Fruit fly (Drosophila melanogaster) whole organism, wandering third instar larva: ENCODE measurements around the gene eIF1.
A peak's percentile ranks its signal among the peaks of the same experiment; 100 is the strongest.

Source experiments
- Abd-B ChIP-seq: fragments of >200 bp; optimal IDR thresholded peaks from 2 replicates; lab custom pipeline; 2017; ENCODE audit warnings: missing biosample characterization, missing genetic modification characterization
- CG32264 ChIP-seq: fragments of 200-800 bp; sonication (Bioruptor generic); optimal IDR thresholded peaks from 2 replicates; lab custom pipeline; 2016; ENCODE audit warnings: missing biosample characterization, missing genetic modification characterization
- CrebA ChIP-seq: fragments of 200-800 bp; sonication (Bioruptor generic); optimal IDR thresholded peaks from 2 replicates; lab custom pipeline; 2016; ENCODE audit warnings: missing biosample characterization, mild to moderate bottlenecking, missing genetic modification characterization, borderline replicate concordance
- Dfd ChIP-seq: fragments of >200 bp; optimal IDR thresholded peaks from 2 replicates; lab custom pipeline; 2017; ENCODE audit warnings: missing biosample characterization, missing genetic modification characterization
- Dif ChIP-seq: fragments of 200-275, 200-300 bp; sonication (Bioruptor generic); optimal IDR thresholded peaks from 2 replicates; lab custom pipeline; 2018; ENCODE audit warnings: missing biosample characterization, missing genetic modification characterization; ENCODE audit not compliant: partially characterized antibody
- GATAd ChIP-seq: sonication (Bioruptor generic); optimal IDR thresholded peaks from 2 replicates; lab custom pipeline; 2016; ENCODE audit warnings: missing biosample characterization, missing genetic modification characterization
- HLH106 ChIP-seq: fragments of 200-800 bp; optimal IDR thresholded peaks from 3 replicates; lab custom pipeline; 2019; ENCODE audit warnings: missing biosample characterization, mild to moderate bottlenecking, missing genetic modification characterization, moderate library complexity
- Hnf4 ChIP-seq: fragments of 200-800 bp; sonication (Bioruptor generic); optimal IDR thresholded peaks from 2 replicates; lab custom pipeline; 2016; ENCODE audit warnings: missing biosample characterization, mild to moderate bottlenecking, missing genetic modification characterization
- Hr83 ChIP-seq: fragments of 200-300 bp; sonication (Bioruptor generic); optimal IDR thresholded peaks from 2 replicates; lab custom pipeline; 2016; ENCODE audit warnings: missing biosample characterization, mild to moderate bottlenecking, missing genetic modification characterization, moderate library complexity; ENCODE audit not compliant: poor library complexity, severe bottlenecking
- Jra ChIP-seq: sonication (Bioruptor generic); optimal IDR thresholded peaks from 2 replicates; lab custom pipeline; 2016; ENCODE audit warnings: missing biosample characterization, missing genetic modification characterization
- Mio ChIP-seq: sonication (Bioruptor generic); optimal IDR thresholded peaks from 2 replicates; lab custom pipeline; 2016; ENCODE audit warnings: missing biosample characterization, missing genetic modification characterization
- Myc ChIP-seq: fragments of >200 bp; optimal IDR thresholded peaks from 2 replicates; lab custom pipeline; 2017
- N ChIP-seq: fragments of >200 bp; optimal IDR thresholded peaks from 2 replicates; lab custom pipeline; 2018; ENCODE audit warnings: missing biosample characterization, missing external identifiers, missing genetic modification characterization
- OdsH ChIP-seq: fragments of 200-800 bp; sonication (Bioruptor generic); optimal IDR thresholded peaks from 2 replicates; lab custom pipeline; 2016; ENCODE audit warnings: missing biosample characterization, mild to moderate bottlenecking, missing genetic modification characterization
- Rel ChIP-seq, 2 experiments: fragments of 200-800 bp; sonication (Bioruptor generic) in 1 of 2; optimal IDR thresholded peaks; 2 replicates in 1 of 2; 3 replicates in 1 of 2; lab custom pipeline; 2016 to 2019; ENCODE audit warnings: mild to moderate bottlenecking in 2 of 2, missing biosample characterization in 2 of 2, missing genetic modification characterization in 2 of 2, moderate library complexity in 1 of 2
- Sp1 ChIP-seq: fragments of 200-800 bp; sonication (Bioruptor generic); optimal IDR thresholded peaks from 3 replicates; lab custom pipeline; 2019; ENCODE audit warnings: missing biosample characterization, mild to moderate bottlenecking, missing genetic modification characterization, moderate library complexity
- Vsx2 ChIP-seq: fragments of 200-300, 225-300 bp; sonication (Bioruptor generic); optimal IDR thresholded peaks from 2 replicates; lab custom pipeline; 2018; ENCODE audit warnings: missing biosample characterization, missing genetic modification characterization; ENCODE audit not compliant: partially characterized antibody
- br ChIP-seq: fragments of 200-800 bp; sonication (Bioruptor generic); optimal IDR thresholded peaks from 2 replicates; lab custom pipeline; 2016; ENCODE audit warnings: missing biosample characterization, missing genetic modification characterization
- dl ChIP-seq, 2 experiments: fragments of 175-275, 200-275 bp in 1 of 2; fragments of 200-275 bp in 1 of 2; sonication (Bioruptor generic); optimal IDR thresholded peaks; lab custom pipeline; 2018; ENCODE audit warnings: mild to moderate bottlenecking in 2 of 2, missing biosample characterization in 2 of 2, missing genetic modification characterization in 2 of 2, moderate library complexity in 2 of 2; ENCODE audit not compliant: partially characterized antibody in 2 of 2, insufficient read depth in 1 of 2
- dmrt93B ChIP-seq: fragments of 200-800 bp; sonication (Bioruptor generic); optimal IDR thresholded peaks from 2 replicates; lab custom pipeline; 2018; ENCODE audit warnings: missing biosample characterization, mild to moderate bottlenecking, missing genetic modification characterization
- dsf ChIP-seq: sonication (Bioruptor generic); optimal IDR thresholded peaks from 2 replicates; lab custom pipeline; 2016; ENCODE audit warnings: missing biosample characterization, missing genetic modification characterization, borderline replicate concordance
- ey ChIP-seq: fragments of 200-800 bp; sonication (Bioruptor generic); optimal IDR thresholded peaks from 2 replicates; lab custom pipeline; 2016; ENCODE audit warnings: missing biosample characterization, missing genetic modification characterization
- foxo ChIP-seq, 2 experiments: fragments of 200-800 bp; sonication (Bioruptor generic); optimal IDR thresholded peaks; 2 replicates in 1 of 2; 3 replicates in 1 of 2; lab custom pipeline; 2016 to 2017; ENCODE audit warnings: missing biosample characterization in 2 of 2, missing genetic modification characterization in 2 of 2
- fru ChIP-seq: fragments of 200-800 bp; sonication (Bioruptor generic); optimal IDR thresholded peaks from 3 replicates; lab custom pipeline; 2016; ENCODE audit warnings: missing biosample characterization, mild to moderate bottlenecking, missing genetic modification characterization
- h ChIP-seq: fragments of 200-800 bp; sonication (Bioruptor generic); optimal IDR thresholded peaks from 3 replicates; lab custom pipeline; 2016; ENCODE audit warnings: missing biosample characterization, mild to moderate bottlenecking, missing genetic modification characterization
- jim ChIP-seq: fragments of 175-275, 200-325 bp; sonication (Bioruptor generic); optimal IDR thresholded peaks from 2 replicates; lab custom pipeline; 2016; ENCODE audit warnings: missing biosample characterization, mild to moderate bottlenecking, missing genetic modification characterization
- lola ChIP-seq: fragments of >200 bp; optimal IDR thresholded peaks from 2 replicates; lab custom pipeline; 2017; ENCODE audit warnings: missing biosample characterization, missing genetic modification characterization
- pan ChIP-seq: fragments of >200 bp; optimal IDR thresholded peaks from 2 replicates; lab custom pipeline; 2017
- psq ChIP-seq: fragments of 200-800 bp; sonication (Bioruptor generic); optimal IDR thresholded peaks from 3 replicates; lab custom pipeline; 2017; ENCODE audit warnings: missing biosample characterization, mild to moderate bottlenecking, missing genetic modification characterization, moderate library complexity
- rgr ChIP-seq: fragments of 200-800 bp; sonication (Bioruptor generic); optimal IDR thresholded peaks from 3 replicates; lab custom pipeline; 2016; ENCODE audit warnings: missing biosample characterization, mild to moderate bottlenecking, missing genetic modification characterization
- sage ChIP-seq: fragments of 200-800 bp; sonication (Bioruptor generic); optimal IDR thresholded peaks from 2 replicates; lab custom pipeline; 2016; ENCODE audit warnings: missing biosample characterization, mild to moderate bottlenecking, missing genetic modification characterization
- sv ChIP-seq: fragments of 200-800 bp; sonication (Bioruptor generic); optimal IDR thresholded peaks from 3 replicates; lab custom pipeline; 2016; ENCODE audit warnings: missing biosample characterization, missing genetic modification characterization
- tai ChIP-seq: sonication (Bioruptor generic); optimal IDR thresholded peaks from 2 replicates; lab custom pipeline; 2016; ENCODE audit warnings: missing biosample characterization, missing genetic modification characterization
- woc ChIP-seq: sonication (Bioruptor generic); optimal IDR thresholded peaks from 2 replicates; lab custom pipeline; 2016; ENCODE audit warnings: missing biosample characterization, mild to moderate bottlenecking, missing genetic modification characterization

The eIF1 gene

DNA sequence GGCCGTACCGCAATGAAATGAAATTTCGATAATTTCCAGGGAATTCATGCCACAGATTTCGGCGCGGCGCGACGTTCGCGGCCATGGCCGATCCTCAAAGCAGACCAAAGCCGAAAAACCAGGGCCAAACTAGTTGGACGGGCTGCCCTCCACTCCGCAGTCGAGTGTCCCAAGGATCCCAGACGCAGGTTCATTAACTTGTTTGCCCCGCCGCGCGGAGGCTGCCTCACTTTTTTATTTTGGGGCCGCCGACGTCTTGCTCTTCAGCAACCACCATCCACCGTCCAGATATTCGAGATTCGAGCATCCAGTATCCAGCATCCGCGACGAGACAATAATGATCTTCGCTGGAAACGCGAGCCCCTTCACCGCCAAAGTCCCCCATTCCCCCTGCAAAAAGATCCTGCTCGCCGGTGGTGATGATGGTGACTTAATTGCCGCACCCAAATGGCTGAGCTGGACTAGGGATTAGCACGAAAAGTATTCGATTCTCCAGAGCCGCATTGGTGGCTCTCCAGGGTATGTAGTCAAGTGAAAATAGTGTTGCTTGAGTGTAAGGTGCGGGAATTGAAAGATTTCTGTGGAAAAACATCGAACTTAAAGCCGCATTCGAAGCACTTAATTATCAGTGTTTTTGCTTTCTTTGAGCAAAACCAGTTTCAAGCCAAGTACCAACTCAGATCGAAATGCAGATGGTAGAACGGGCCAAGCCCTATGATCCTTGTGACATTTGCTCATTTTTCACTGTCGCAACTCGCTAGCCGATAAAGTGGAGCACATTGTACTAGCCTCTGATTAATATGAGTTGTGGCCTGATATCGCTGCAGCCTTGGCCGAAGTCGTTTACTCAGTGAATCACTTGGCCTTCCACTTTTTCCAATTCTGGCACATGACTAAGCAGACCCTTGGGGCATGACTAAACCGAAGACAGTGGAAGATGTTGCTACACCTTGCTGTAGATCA lies 19.3 kb downstream of the eIF1 start:
- TF ChIP-seq h (no peak), Myc (lab: Kevin White, UChicago) (no peak), Rel (GFP tag; optimal IDR thresholded peaks at IDR 0.05; lab: Kevin White, UChicago) (no peak), Rel (tag; optimal IDR thresholded peaks at IDR 0.05; lab: Kevin White, UChicago) (no peak), Vsx2 (GFP tag; lab: Kevin White, UChicago) (no peak), CG32264 (GFP tag; lab: Kevin White, UChicago) (no peak), woc (GFP tag; lab: Kevin White, UChicago) (no peak), HLH106 (no peak), Abd-B (GFP tag; lab: Kevin White, UChicago) (no peak), GATAd (GFP tag; lab: Kevin White, UChicago) (no peak), OdsH (GFP tag; lab: Kevin White, UChicago) (no peak), Jra (GFP tag; lab: Kevin White, UChicago) (peak; percentile 8), rgr (GFP tag; lab: Kevin White, UChicago) (no peak), pan (no peak), CrebA (GFP tag; lab: Kevin White, UChicago) (peak; percentile 44), Sp1 (GFP tag; lab: Kevin White, UChicago) (peak; percentile 12), N (no peak), dl (GFP tag; optimal IDR thresholded peaks at IDR 0.05; lab: Kevin White, UChicago; ENCODE audit: insufficient read depth in 1 of 2, partially characterized antibody in 2 of 2) (peak in 1 of 2 experiments; percentile 52), sage (GFP tag; lab: Kevin White, UChicago) (no peak), sv (GFP tag; lab: Kevin White, UChicago) (no peak), dsf (GFP tag; lab: Kevin White, UChicago) (no peak), dmrt93B (GFP tag; lab: Kevin White, UChicago) (no peak), psq (GFP tag; lab: Kevin White, UChicago) (peak; percentile 55), Hnf4 (GFP tag; lab: Kevin White, UChicago) (no peak), Dfd (no peak), fru (peak; percentile 65), Hr83 (GFP tag; lab: Kevin White, UChicago) (no peak), Mio (no peak), ey (no peak), Dif (GFP tag; lab: Kevin White, UChicago) (peak; percentile 76), lola (GFP tag; lab: Kevin White, UChicago) (no peak), br (peak; percentile 22), jim (GFP tag; lab: Kevin White, UChicago) (peak; percentile 68)

DNA sequence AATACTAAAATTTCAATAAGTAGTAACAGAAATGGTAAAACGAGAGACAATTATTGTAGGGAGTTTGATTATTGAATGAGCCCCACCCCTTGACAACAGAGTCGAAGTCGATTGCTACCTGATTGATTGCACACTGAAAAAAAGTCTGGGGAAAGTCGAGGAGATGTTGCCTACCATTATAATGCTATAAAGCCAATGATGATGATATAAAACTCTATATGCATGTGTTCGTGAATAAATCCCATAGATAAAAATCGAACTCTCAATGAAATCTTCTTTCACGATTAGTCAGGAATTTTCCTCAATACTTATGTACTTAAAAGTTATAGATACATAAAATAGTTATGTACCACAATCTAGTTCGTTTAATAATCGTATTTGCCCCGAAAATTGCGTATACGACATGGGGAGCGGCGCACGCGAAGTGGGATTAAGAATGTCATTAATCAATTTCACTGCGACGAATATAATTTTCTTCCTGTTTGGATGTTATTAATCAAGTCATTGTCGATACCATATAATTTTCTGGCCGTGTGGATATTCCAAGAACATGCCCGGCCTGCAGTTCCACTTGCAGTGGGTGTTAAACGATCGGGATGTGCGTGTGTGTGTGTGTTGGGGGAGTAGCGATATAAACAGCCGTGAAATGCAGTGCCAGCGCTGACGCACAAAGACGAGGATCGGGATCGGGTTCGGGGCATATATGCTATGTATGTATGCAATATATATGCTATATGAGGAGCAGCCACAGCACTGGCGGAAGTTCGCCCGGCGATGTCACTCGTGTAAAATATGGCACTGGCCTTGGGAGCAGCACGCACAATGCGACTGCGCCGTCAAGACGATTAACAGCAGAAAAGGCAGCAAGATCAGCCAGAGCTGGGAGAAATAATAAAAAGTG lies 21.4 kb downstream of the eIF1 start, which contains the start of gene CG12078:
TSS of gene CG12078 (minus strand) at position 51 of the 901 bp plus-strand sequence.
- TF ChIP-seq HLH106 (no peak), tai (GFP tag; lab: Kevin White, UChicago) (peak; percentile 9), fru (peak; percentile 2), CrebA (GFP tag; lab: Kevin White, UChicago) (no peak), Hr83 (GFP tag; lab: Kevin White, UChicago) (peak; percentile 21), CG32264 (GFP tag; lab: Kevin White, UChicago) (no peak), Abd-B (GFP tag; lab: Kevin White, UChicago) (no peak), foxo (GFP tag; optimal IDR thresholded peaks at IDR 0.05; lab: Kevin White, UChicago) (peak in 1 of 2 experiments; percentile 25), lola (GFP tag; lab: Kevin White, UChicago) (no peak), Myc (lab: Kevin White, UChicago) (no peak)
